Comparison of ENCODE assay signal across 5 worm cellular contexts in the genomic region with DNA sequence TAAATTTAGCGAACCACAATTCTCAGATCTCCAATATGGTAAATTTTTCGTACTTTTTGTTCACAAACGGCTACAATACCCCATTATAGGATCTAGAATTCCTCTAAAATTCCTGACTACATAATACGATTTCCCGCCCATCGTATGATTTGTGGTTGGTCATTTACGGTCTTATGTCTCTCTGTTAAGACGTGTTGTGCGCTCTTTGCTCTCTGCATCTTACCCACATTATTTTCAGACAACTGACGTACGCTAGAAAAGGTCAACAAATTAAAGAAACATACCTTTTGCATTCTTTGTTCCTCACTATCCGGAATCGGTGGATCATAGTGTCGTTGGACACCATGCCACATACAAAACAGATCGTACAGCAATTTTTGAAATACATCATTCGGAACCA.
TF ChIP-seq lines count a peak whose summit lies in the region.

No protein-coding gene starts in this region.

TF ChIP-seq in whole organism, L1 larva, 84 proteins besides CTCF, POLR2A, EP300 and RAD21:
- TF ChIP-seq elt-2 (tag; optimal IDR thresholded peaks at IDR 0.05; lab: Kevin White, UChicago) (peak; percentile 14), snu-23 (GFP tag; optimal IDR thresholded peaks at IDR 0.05; lab: Kevin White, UChicago) (no peak), nhr-71 (tag; optimal IDR thresholded peaks at IDR 0.05; lab: Kevin White, UChicago) (peak; percentile 6), lin-35 (GFP tag; optimal IDR thresholded peaks at IDR 0.05; lab: Kevin White, UChicago) (peak in 1 of 2 experiments; percentile 25), ceh-90 (tag; optimal IDR thresholded peaks at IDR 0.05; lab: Kevin White, UChicago) (no peak), nhr-20 (tag; optimal IDR thresholded peaks at IDR 0.05; lab: Kevin White, UChicago) (peak; percentile 32), nhr-19 (GFP tag; conservative IDR thresholded peaks at IDR 0.05; lab: Robert Waterston, UW) (peak; percentile 39; the same call in 1 of the 2 replicates), nhr-76 (tag; optimal IDR thresholded peaks at IDR 0.05; lab: Kevin White, UChicago) (no peak), nhr-84 (tag; optimal IDR thresholded peaks at IDR 0.05; lab: Kevin White, UChicago) (no peak)

TF ChIP-seq in whole organism, L2 larva, 48 proteins besides CTCF, POLR2A, EP300 and RAD21 (continues in another document):
- TF ChIP-seq nhr-11 (tag; optimal IDR thresholded peaks at IDR 0.05; lab: Kevin White, UChicago) (no peak), ztf-4 (tag; optimal IDR thresholded peaks at IDR 0.05; lab: Kevin White, UChicago) (no peak), F13H6.1 (tag; optimal IDR thresholded peaks at IDR 0.05; lab: Kevin White, UChicago) (no peak), nhr-25 (tag; optimal IDR thresholded peaks at IDR 0.05; lab: Kevin White, UChicago) (no peak), fos-1 (tag; optimal IDR thresholded peaks at IDR 0.05; lab: Kevin White, UChicago) (peak; percentile 16), dmd-4 (tag; optimal IDR thresholded peaks at IDR 0.05; lab: Kevin White, UChicago) (no peak), nhr-23 (tag; optimal IDR thresholded peaks at IDR 0.05; lab: Kevin White, UChicago) (no peak), elt-1 (tag; optimal IDR thresholded peaks at IDR 0.05; lab: Kevin White, UChicago) (no peak), crh-2 (tag; optimal IDR thresholded peaks at IDR 0.05; lab: Kevin White, UChicago) (peak; percentile 36), nhr-129 (tag; optimal IDR thresholded peaks at IDR 0.05; lab: Kevin White, UChicago) (peak; percentile 61), unc-62 (GFP tag; optimal IDR thresholded peaks at IDR 0.05; lab: Kevin White, UChicago) (no peak), lsy-2 (tag; optimal IDR thresholded peaks at IDR 0.05; lab: Kevin White, UChicago) (no peak), mab-5 (tag; optimal IDR thresholded peaks at IDR 0.05; lab: Kevin White, UChicago) (no peak), ceh-82 (tag; optimal IDR thresholded peaks at IDR 0.05; lab: Kevin White, UChicago) (no peak), nhr-6 (tag; optimal IDR thresholded peaks at IDR 0.05; lab: Kevin White, UChicago) (no peak), sma-9 (GFP tag; optimal IDR thresholded peaks at IDR 0.05; lab: Kevin White, UChicago) (peak; percentile 51), sma-9 (tag; optimal IDR thresholded peaks at IDR 0.05; lab: Kevin White, UChicago) (no peak), unc-39 (tag; optimal IDR thresholded peaks at IDR 0.05; lab: Kevin White, UChicago) (no peak), Y55F3AM.14 (GFP tag; optimal IDR thresholded peaks at IDR 0.05; lab: Kevin White, UChicago) (no peak), nhr-12 (tag; optimal IDR thresholded peaks at IDR 0.05; lab: Kevin White, UChicago) (no peak), sem-4 (tag; optimal IDR thresholded peaks at IDR 0.05; lab: Kevin White, UChicago) (no peak)

TF ChIP-seq in whole organism, L3 larva, 47 proteins besides CTCF, POLR2A, EP300 and RAD21:
- TF ChIP-seq nhr-43 (tag; optimal IDR thresholded peaks at IDR 0.05; lab: Kevin White, UChicago; ENCODE audit: poor library complexity, severe bottlenecking) (no peak), elt-2 (tag; optimal IDR thresholded peaks at IDR 0.05; lab: Kevin White, UChicago) (peak; percentile 39), pqm-1 (tag; optimal IDR thresholded peaks at IDR 0.05; lab: Kevin White, UChicago) (peak; percentile 4)

TF ChIP-seq in whole organism, L4 larva, 104 proteins besides CTCF, POLR2A, EP300 and RAD21:
- TF ChIP-seq tag-97 (GFP tag; IDR thresholded peaks at IDR 0.05; lab: Robert Waterston, UW) (no peak), lin-15B (tag; optimal IDR thresholded peaks at IDR 0.05; lab: Kevin White, UChicago) (no peak), nhr-48 (tag; optimal IDR thresholded peaks at IDR 0.05; lab: Kevin White, UChicago) (no peak), dmd-6 (GFP tag; IDR thresholded peaks at IDR 0.05; lab: Robert Waterston, UW) (peak; percentile 41; the same call in 1 of the 2 replicates), dve-1 (tag; optimal IDR thresholded peaks at IDR 0.05; lab: Kevin White, UChicago; ENCODE audit: insufficient read depth) (peak; percentile 30), ceh-32 (tag; optimal IDR thresholded peaks at IDR 0.05; lab: Kevin White, UChicago; ENCODE audit: poor library complexity) (no peak), hlh-30 (tag; optimal IDR thresholded peaks at IDR 0.05; lab: Kevin White, UChicago; ENCODE audit: insufficient read depth) (peak; percentile 11), daf-16 (GFP tag; optimal IDR thresholded peaks at IDR 0.05; lab: Kevin White, UChicago) (no peak), daf-16 (tag; optimal IDR thresholded peaks at IDR 0.05; lab: Kevin White, UChicago) (peak; percentile 52), zfp-3 (GFP tag; conservative IDR thresholded peaks at IDR 0.05; lab: Robert Waterston, UW) (no peak), dmd-9 (GFP tag; IDR thresholded peaks at IDR 0.05; lab: Robert Waterston, UW) (no peak), nhr-77 (tag; optimal IDR thresholded peaks at IDR 0.05; lab: Kevin White, UChicago) (peak; percentile 60), F37D6.2 (tag; optimal IDR thresholded peaks at IDR 0.05; lab: Kevin White, UChicago) (no peak), ceh-82 (tag; optimal IDR thresholded peaks at IDR 0.05; lab: Kevin White, UChicago) (no peak), nhr-237 (tag; optimal IDR thresholded peaks at IDR 0.05; lab: Kevin White, UChicago) (no peak), D1046.2 (GFP tag; IDR thresholded peaks at IDR 0.05; lab: Robert Waterston, UW) (no peak), T26A8.4 (GFP tag; IDR thresholded peaks at IDR 0.05; lab: Robert Waterston, UW) (no peak), nhr-28 (tag; optimal IDR thresholded peaks at IDR 0.05; lab: Kevin White, UChicago) (peak; percentile 90), pqm-1 (tag; optimal IDR thresholded peaks at IDR 0.05; lab: Kevin White, UChicago) (peak; percentile 13), ZK546.5 (tag; optimal IDR thresholded peaks at IDR 0.05; lab: Kevin White, UChicago) (no peak), hlh-11 (tag; optimal IDR thresholded peaks at IDR 0.05; lab: Kevin White, UChicago) (peak; percentile 43), ceh-44 (GFP tag; IDR thresholded peaks at IDR 0.05; lab: Robert Waterston, UW) (no peak), mep-1 (tag; optimal IDR thresholded peaks at IDR 0.05; lab: Kevin White, UChicago) (no peak), lin-39 (tag; optimal IDR thresholded peaks at IDR 0.05; lab: Kevin White, UChicago) (no peak), lir-3 (tag; optimal IDR thresholded peaks at IDR 0.05; lab: Kevin White, UChicago) (no peak)

TF ChIP-seq in whole organism, young adult, 124 proteins besides CTCF, POLR2A, EP300 and RAD21:
- TF ChIP-seq nhr-80 (tag; optimal IDR thresholded peaks at IDR 0.05; lab: Kevin White, UChicago) (peak; percentile 36), ztf-25 (GFP tag; IDR thresholded peaks at IDR 0.05; lab: Robert Waterston, UW) (no peak)
TF ChIP-seq in whole organism, young adult: peak in this region for 1.
